Fruit fly (Drosophila melanogaster) whole organism: ENCODE data around the gene ed.

ENCODE experiments used
- CG8478 ChIP-seq: fragments of >200 bp; optimal IDR thresholded peaks from 2 replicates; lab custom pipeline; 2018; ENCODE audit warnings: inconsistent platforms
- Dll ChIP-seq: fragments of >200 bp; optimal IDR thresholded peaks from 2 replicates; lab custom pipeline; 2017
- EcR ChIP-seq, 2 experiments: fragments of >200 bp; optimal IDR thresholded peaks; 2 replicates each; lab custom pipeline; 2017; ENCODE audit warnings: missing biosample characterization in 2 of 2, missing genetic modification characterization in 2 of 2, missing genetic modification reagents in 2 of 2
- pan ChIP-seq: fragments of >200 bp; optimal IDR thresholded peaks from 2 replicates; lab custom pipeline; 2017
- psq ChIP-seq: fragments of >200 bp; optimal IDR thresholded peaks from 2 replicates; lab custom pipeline; 2017
- usp ChIP-seq: fragments of >200 bp; optimal IDR thresholded peaks from 2 replicates; lab custom pipeline; 2017; ENCODE audit warnings: missing biosample characterization, missing genetic modification characterization, mixed read lengths

Gene ed

dm6 chr2L:4021608-4022342, 9.4 kb upstream of the ed start:
- TF ChIP-seq psq (lab: Kevin White, UChicago) (no peak), CG8478 (no peak), EcR (GFP tag; optimal IDR thresholded peaks at IDR 0.05; lab: Kevin White, UChicago) (no peak), pan (lab: Kevin White, UChicago) (no peak), usp (GFP tag; lab: Kevin White, UChicago) (no peak), Dll (lab: Kevin White, UChicago) (no peak)

- no peak for TF ChIP-seq psq (lab: Kevin White, UChicago)
- TF ChIP-seq EcR (GFP tag; optimal IDR thresholded peaks at IDR 0.05; lab: Kevin White, UChicago): no peak
- TF ChIP-seq Dll (lab: Kevin White, UChicago): no peak
- TF ChIP-seq usp (GFP tag; lab: Kevin White, UChicago): no peak
- TF ChIP-seq CG8478: no peak
- no peak for TF ChIP-seq pan (lab: Kevin White, UChicago)
Measured at dm6 chr2L:4023312-4023926, 7.8 kb upstream of the ed start.

dm6 chr2L:4025077-4025476, 6.1 kb upstream of the ed start:
- TF ChIP-seq usp (GFP tag; lab: Kevin White, UChicago): no peak
- TF ChIP-seq pan (lab: Kevin White, UChicago): no peak
- no peak for TF ChIP-seq CG8478
- TF ChIP-seq EcR (GFP tag; optimal IDR thresholded peaks at IDR 0.05; lab: Kevin White, UChicago): no peak
- no peak for TF ChIP-seq Dll (lab: Kevin White, UChicago)
- no peak for TF ChIP-seq psq (lab: Kevin White, UChicago)

- no peak for TF ChIP-seq psq (lab: Kevin White, UChicago)
- no peak for TF ChIP-seq CG8478
- no peak for TF ChIP-seq usp (GFP tag; lab: Kevin White, UChicago)
- no peak for TF ChIP-seq Dll (lab: Kevin White, UChicago)
- TF ChIP-seq EcR (GFP tag; optimal IDR thresholded peaks at IDR 0.05; lab: Kevin White, UChicago): no peak
- no peak for TF ChIP-seq pan (lab: Kevin White, UChicago)
Measured at dm6 chr2L:4028026-4028425, 3.2 kb upstream of the ed start.

- no peak for TF ChIP-seq pan (lab: Kevin White, UChicago)
- TF ChIP-seq CG8478: no peak
- no peak for TF ChIP-seq EcR (GFP tag; optimal IDR thresholded peaks at IDR 0.05; lab: Kevin White, UChicago)
- no peak for TF ChIP-seq usp (GFP tag; lab: Kevin White, UChicago)
- TF ChIP-seq psq (lab: Kevin White, UChicago): no peak
- TF ChIP-seq Dll (lab: Kevin White, UChicago): no peak
Measured at dm6 chr2L:4028697-4029096, 2.5 kb upstream of the ed start.

- no peak for TF ChIP-seq Dll (lab: Kevin White, UChicago)
- no peak for TF ChIP-seq psq (lab: Kevin White, UChicago)
- peak; percentile 65 for TF ChIP-seq pan (lab: Kevin White, UChicago)
- no peak for TF ChIP-seq EcR (GFP tag; optimal IDR thresholded peaks at IDR 0.05; lab: Kevin White, UChicago)
Measured at dm6 chr2L:4030236-4030943, 787 bp upstream of the ed start.

- TF ChIP-seq usp (GFP tag; lab: Kevin White, UChicago): no peak
- no peak for TF ChIP-seq EcR (GFP tag; optimal IDR thresholded peaks at IDR 0.05; lab: Kevin White, UChicago)
- no peak for TF ChIP-seq pan (lab: Kevin White, UChicago)
- no peak for TF ChIP-seq CG8478
- no peak for TF ChIP-seq psq (lab: Kevin White, UChicago)
- no peak for TF ChIP-seq Dll (lab: Kevin White, UChicago)
Measured at dm6 chr2L:4034300-4034699, 3.1 kb downstream of the ed start.

dm6 chr2L:4036306-4036705, 5.1 kb downstream of the ed start:
- TF ChIP-seq EcR (GFP tag; optimal IDR thresholded peaks at IDR 0.05; lab: Kevin White, UChicago) (no peak), pan (lab: Kevin White, UChicago) (no peak), Dll (lab: Kevin White, UChicago) (no peak), CG8478 (no peak), psq (lab: Kevin White, UChicago) (no peak), usp (GFP tag; lab: Kevin White, UChicago) (no peak)

- TF ChIP-seq CG8478 (no peak), usp (GFP tag; lab: Kevin White, UChicago) (no peak), psq (lab: Kevin White, UChicago) (no peak), EcR (GFP tag; optimal IDR thresholded peaks at IDR 0.05; lab: Kevin White, UChicago) (no peak), Dll (lab: Kevin White, UChicago) (no peak), pan (lab: Kevin White, UChicago) (no peak)
Measured at dm6 chr2L:4037015-4037414, 5.8 kb downstream of the ed start.

dm6 chr2L:4038073-4038699, 7.0 kb downstream of the ed start:
- TF ChIP-seq psq (lab: Kevin White, UChicago): no peak
- TF ChIP-seq Dll (lab: Kevin White, UChicago): no peak
- no peak for TF ChIP-seq usp (GFP tag; lab: Kevin White, UChicago)
- no peak for TF ChIP-seq CG8478
- no peak for TF ChIP-seq EcR (GFP tag; optimal IDR thresholded peaks at IDR 0.05; lab: Kevin White, UChicago)
- no peak for TF ChIP-seq pan (lab: Kevin White, UChicago)

dm6 chr2L:4043052-4043451, 11.9 kb downstream of the ed start:
- TF ChIP-seq psq (lab: Kevin White, UChicago): no peak
- TF ChIP-seq Dll (lab: Kevin White, UChicago): no peak
- no peak for TF ChIP-seq usp (GFP tag; lab: Kevin White, UChicago)
- no peak for TF ChIP-seq pan (lab: Kevin White, UChicago)
- TF ChIP-seq EcR (GFP tag; optimal IDR thresholded peaks at IDR 0.05; lab: Kevin White, UChicago): no peak
- TF ChIP-seq CG8478: no peak
